Worm (Caenorhabditis elegans) whole organism, L4 larva: ENCODE results near the gene B0280.9.

Experiments
- D1046.2 ChIP-seq: fragments of 200-800 bp; sonication (Bioruptor generic); IDR thresholded peaks from 2 replicates; pipeline ENCODE4 v1.3.6; 2022; ENCODE audit warnings: missing genetic modification characterization, missing compliant biosample characterization
- F10B5.3 ChIP-seq: sonication (generic microtip); optimal IDR thresholded peaks from 2 replicates; lab custom pipeline; 2016; ENCODE audit warnings: mild to moderate bottlenecking, missing genetic modification characterization, missing compliant biosample characterization
- F26F4.8 ChIP-seq: fragments of 200-800 bp; sonication (Bioruptor generic); conservative IDR thresholded peaks from 2 replicates; pipeline ENCODE4 v1.3.6; 2022; ENCODE audit warnings: missing genetic modification characterization, missing compliant biosample characterization
- R02D3.7 ChIP-seq: fragments of 150-350 bp; sonication (generic microtip); optimal IDR thresholded peaks from 3 replicates; lab custom pipeline; 2014; ENCODE audit warnings: missing biosample characterization, missing genetic modification characterization
- Y105C5A.15 ChIP-seq: fragments of 200-800 bp; sonication (Bioruptor generic); IDR thresholded peaks from 2 replicates; pipeline ENCODE4 v1.3.6; 2022; ENCODE audit warnings: missing genetic modification characterization, missing compliant biosample characterization
- Y48G9A.11 ChIP-seq: fragments of 200-800 bp; sonication (Bioruptor generic); IDR thresholded peaks from 2 replicates; pipeline ENCODE4 v1.3.6; 2022; ENCODE audit warnings: missing genetic modification reagents, missing genetic modification characterization, missing compliant biosample characterization
- Y5F2A.4 ChIP-seq: fragments of 200-800 bp; sonication (Bioruptor generic); optimal IDR thresholded peaks from 2 replicates; lab custom pipeline; 2018; ENCODE audit warnings: mild to moderate bottlenecking, missing genetic modification characterization, missing compliant biosample characterization
- Y75B8A.6 ChIP-seq: fragments of 200-800 bp; sonication (Bioruptor generic); IDR thresholded peaks from 2 replicates; pipeline ENCODE4 v1.3.6; 2022; ENCODE audit warnings: missing genetic modification reagents, missing genetic modification characterization, missing compliant biosample characterization
- ZK337.2 ChIP-seq: fragments of 200-800 bp; sonication (Bioruptor generic); IDR thresholded peaks from 2 replicates; pipeline ENCODE4 v1.3.6; 2022; ENCODE audit warnings: missing genetic modification reagents, missing genetic modification characterization, missing compliant biosample characterization
- ZK546.5 ChIP-seq, 2 experiments: sonication (generic microtip); optimal IDR thresholded peaks; 2 replicates each; lab custom pipeline; 2017; ENCODE audit warnings: missing biosample characterization in 2 of 2, missing genetic modification characterization in 2 of 2
- aha-1 ChIP-seq: fragments of 150-350 bp; peaks from one replicate; lab custom pipeline; 2014; ENCODE audit warnings: missing biosample characterization, missing genetic modification characterization
- aly-2 ChIP-seq: sonication (generic microtip); optimal IDR thresholded peaks from 2 replicates; lab custom pipeline; 2018; ENCODE audit warnings: missing biosample characterization, missing genetic modification characterization
- ama-1 ChIP-seq: fragments of 150-350 bp; optimal IDR thresholded peaks from 2 replicates; lab custom pipeline; 2014; ENCODE audit warnings: inconsistent platforms, mixed read lengths
- ceh-20 ChIP-seq: fragments of 200-800 bp; sonication (Bioruptor generic); IDR thresholded peaks from 2 replicates; pipeline ENCODE4 v1.3.6; 2022; ENCODE audit warnings: missing genetic modification reagents, missing genetic modification characterization, missing compliant biosample characterization
- ceh-28 ChIP-seq: fragments of 150-350 bp; optimal IDR thresholded peaks from 2 replicates; lab custom pipeline; 2014; ENCODE audit warnings: missing biosample characterization, missing genetic modification reagents, missing genetic modification characterization
- ceh-32 ChIP-seq: sonication (generic microtip); optimal IDR thresholded peaks from 2 replicates; lab custom pipeline; 2016; ENCODE audit warnings: mild to moderate bottlenecking, missing genetic modification characterization, missing compliant biosample characterization; ENCODE audit not compliant: poor library complexity
- ces-1 ChIP-seq: fragments of 150-350 bp; sonication (generic microtip); optimal IDR thresholded peaks from 4 replicates; lab custom pipeline; 2014; ENCODE audit warnings: missing biosample characterization, missing genetic modification reagents, missing genetic modification characterization
- cey-2 ChIP-seq: sonication (generic microtip); optimal IDR thresholded peaks from 3 replicates; lab custom pipeline; 2017; ENCODE audit warnings: missing genetic modification characterization, mild to moderate bottlenecking, missing compliant biosample characterization, antibody characterized with exemption, borderline replicate concordance; ENCODE audit not compliant: insufficient read depth
- ctbp-1 ChIP-seq: fragments of 200-800 bp; sonication (Bioruptor generic); IDR thresholded peaks from 2 replicates; pipeline ENCODE4 v1.3.6; 2022; ENCODE audit warnings: missing genetic modification reagents, missing genetic modification characterization, missing compliant biosample characterization
- daf-19 ChIP-seq: fragments of 200-800 bp; sonication (Bioruptor generic); conservative IDR thresholded peaks from 2 replicates; pipeline ENCODE4 v1.3.6; 2022; ENCODE audit warnings: missing genetic modification characterization, missing compliant biosample characterization
- daf-8 ChIP-seq: fragments of 200-800 bp; sonication (Bioruptor generic); IDR thresholded peaks from 2 replicates; pipeline ENCODE4 v1.3.6; 2022; ENCODE audit warnings: missing genetic modification characterization, missing compliant biosample characterization
- dmd-8 ChIP-seq: fragments of 200-800 bp; sonication (Bioruptor generic); IDR thresholded peaks from 2 replicates; pipeline ENCODE4 v1.3.6; 2022; ENCODE audit warnings: missing genetic modification characterization, missing compliant biosample characterization
- dmd-9 ChIP-seq: fragments of 200-800 bp; sonication (Bioruptor generic); IDR thresholded peaks from 2 replicates; pipeline ENCODE4 v1.3.6; 2022; ENCODE audit warnings: missing genetic modification reagents, missing genetic modification characterization, missing compliant biosample characterization
- dpl-1 ChIP-seq: fragments of 150-350 bp; optimal IDR thresholded peaks from 2 replicates; lab custom pipeline; 2014; ENCODE audit warnings: missing biosample characterization, missing genetic modification reagents, missing genetic modification characterization
- duxl-1 ChIP-seq: sonication (generic microtip); optimal IDR thresholded peaks from 2 replicates; lab custom pipeline; 2016; ENCODE audit warnings: mild to moderate bottlenecking, missing genetic modification characterization, moderate library complexity, missing compliant biosample characterization; ENCODE audit not compliant: poor library complexity
- dve-1 ChIP-seq: sonication (generic microtip); optimal IDR thresholded peaks from 2 replicates; lab custom pipeline; 2017; ENCODE audit warnings: antibody characterized with exemption, mild to moderate bottlenecking, missing genetic modification characterization, missing compliant biosample characterization; ENCODE audit not compliant: insufficient read depth
- egl-27 ChIP-seq: sonication (generic microtip); optimal IDR thresholded peaks from 3 replicates; lab custom pipeline; 2017; ENCODE audit warnings: missing biosample characterization, missing genetic modification reagents, missing genetic modification characterization
- gei-8 ChIP-seq: fragments of 200-800 bp; sonication (Bioruptor generic); optimal IDR thresholded peaks from 2 replicates; lab custom pipeline; 2018; ENCODE audit warnings: mild to moderate bottlenecking, missing genetic modification characterization, missing compliant biosample characterization
- hif-1 ChIP-seq, 2 experiments: sonication (generic microtip); optimal IDR thresholded peaks; 2 replicates each; lab custom pipeline; 2016 to 2017; ENCODE audit warnings: missing compliant biosample characterization in 2 of 2, missing genetic modification characterization in 2 of 2, missing genetic modification reagents in 2 of 2, missing genotype in 2 of 2, mild to moderate bottlenecking in 1 of 2
- hlh-30 ChIP-seq: sonication (generic microtip); optimal IDR thresholded peaks from 2 replicates; lab custom pipeline; 2017; ENCODE audit warnings: antibody characterized with exemption, mild to moderate bottlenecking, missing genetic modification characterization, missing compliant biosample characterization; ENCODE audit not compliant: insufficient read depth
- hmg-1.1 ChIP-seq: fragments of 200-800 bp; sonication (Bioruptor generic); IDR thresholded peaks from 2 replicates; pipeline ENCODE4 v1.3.6; 2022; ENCODE audit warnings: missing genetic modification reagents, missing genetic modification characterization, missing compliant biosample characterization
- lin-1 ChIP-seq: fragments of 200-800 bp; sonication (Bioruptor generic); IDR thresholded peaks from 2 replicates; pipeline ENCODE4 v1.3.6; 2022; ENCODE audit warnings: missing genetic modification reagents, missing genetic modification characterization, missing compliant biosample characterization
- lin-38 ChIP-seq: fragments of 200-800 bp; sonication (Bioruptor generic); IDR thresholded peaks from 2 replicates; pipeline ENCODE4 v1.3.6; 2022; ENCODE audit warnings: missing genetic modification reagents, missing genetic modification characterization, missing compliant biosample characterization
- lsy-2 ChIP-seq, 2 experiments: fragments of 150-350 bp in 1 of 2; sonication (generic microtip) in 1 of 2; optimal IDR thresholded peaks; 2 replicates each; lab custom pipeline; 2014 to 2017; ENCODE audit warnings: missing biosample characterization in 2 of 2, missing genetic modification characterization in 2 of 2
- mdt-29 ChIP-seq: fragments of 200-800 bp; sonication (Bioruptor generic); IDR thresholded peaks from 2 replicates; pipeline ENCODE4 v1.3.6; 2022; ENCODE audit warnings: missing genetic modification reagents, missing genetic modification characterization, missing compliant biosample characterization
- nhr-11 ChIP-seq: fragments of 150-350 bp; optimal IDR thresholded peaks from 2 replicates; lab custom pipeline; 2014; ENCODE audit warnings: missing biosample characterization, missing genetic modification characterization
- nhr-237 ChIP-seq: sonication (generic microtip); optimal IDR thresholded peaks from 2 replicates; lab custom pipeline; 2017; ENCODE audit warnings: missing biosample characterization, missing genetic modification characterization
- nhr-48 ChIP-seq: sonication (generic microtip); optimal IDR thresholded peaks from 2 replicates; lab custom pipeline; 2016; ENCODE audit warnings: mild to moderate bottlenecking, missing genetic modification characterization, missing compliant biosample characterization
- pha-4 ChIP-seq, 2 experiments: fragments of 150-350 bp in 1 of 2; fragments of 200-800 bp in 1 of 2; sonication (Bioruptor generic) in 1 of 2; IDR thresholded peaks in 1 of 2; optimal IDR thresholded peaks in 1 of 2; 2 replicates each; pipeline versions ENCODE4 v1.3.6 to Lab custom; 2014 to 2022; ENCODE audit warnings: missing genetic modification characterization in 2 of 2, missing genetic modification reagents in 2 of 2, missing biosample characterization in 1 of 2, missing compliant biosample characterization in 1 of 2
- php-3 ChIP-seq: fragments of 200-800 bp; sonication (Bioruptor generic); IDR thresholded peaks from 2 replicates; pipeline ENCODE4 v1.3.6; 2022; ENCODE audit warnings: missing genetic modification reagents, missing genetic modification characterization, missing compliant biosample characterization
- rbr-2 ChIP-seq: sonication (generic microtip); optimal IDR thresholded peaks from 2 replicates; lab custom pipeline; 2016; ENCODE audit warnings: missing genotype, missing genetic modification characterization, missing compliant biosample characterization
- saeg-2 ChIP-seq: fragments of 200-800 bp; sonication (Bioruptor generic); IDR thresholded peaks from 2 replicates; pipeline ENCODE4 v1.3.6; 2022; ENCODE audit warnings: missing genetic modification reagents, missing genetic modification characterization, missing compliant biosample characterization
- spr-1 ChIP-seq: sonication (generic microtip); optimal IDR thresholded peaks from 2 replicates; lab custom pipeline; 2016; ENCODE audit warnings: mild to moderate bottlenecking, missing genetic modification characterization, missing compliant biosample characterization
- tra-1 ChIP-seq: fragments of 200-800 bp; sonication (Bioruptor generic); IDR thresholded peaks from 2 replicates; pipeline ENCODE4 v1.3.6; 2022; ENCODE audit warnings: missing genetic modification reagents, missing genetic modification characterization, missing compliant biosample characterization
- unc-62 ChIP-seq, 3 experiments: fragments of 150-350 bp in 1 of 3; sonication (generic microtip); optimal IDR thresholded peaks in 2 of 3; peaks in 1 of 3; 1 replicate in 1 of 3; 2 replicates in 2 of 3; lab custom pipeline; 2014 to 2017; ENCODE audit warnings: missing biosample characterization in 3 of 3, missing genetic modification characterization in 3 of 3, missing genetic modification reagents in 3 of 3, missing genotype in 1 of 3
- vab-7 ChIP-seq: fragments of 200-800 bp; sonication (Bioruptor generic); IDR thresholded peaks from 2 replicates; pipeline ENCODE4 v1.3.6; 2022; ENCODE audit warnings: missing genetic modification reagents, missing genetic modification characterization, missing compliant biosample characterization
- zag-1 ChIP-seq: fragments of 150-350 bp; optimal IDR thresholded peaks from 2 replicates; lab custom pipeline; 2014; ENCODE audit warnings: missing biosample characterization, missing genetic modification characterization
- ztf-7 ChIP-seq: fragments of 150-350 bp; optimal IDR thresholded peaks from 2 replicates; lab custom pipeline; 2014; ENCODE audit warnings: missing biosample characterization, missing genetic modification characterization

B0280.9 gene

ce11 chrIII:7116615-7117252, 6.0 kb downstream of the B0280.9 start (continued):
- TF ChIP-seq rbr-2: peak; percentile 34
- TF ChIP-seq dve-1 (tag; lab: Kevin White, UChicago): peak; percentile 90
- no peak for TF ChIP-seq saeg-2 (GFP tag; lab: Robert Waterston, UW)
- no peak for TF ChIP-seq ceh-28
- TF ChIP-seq daf-8 (GFP tag; lab: Robert Waterston, UW): no peak
- no peak for TF ChIP-seq pha-4 (GFP tag; IDR thresholded peaks at IDR 0.05; lab: Robert Waterston, UW)
- TF ChIP-seq pha-4 (tag; optimal IDR thresholded peaks at IDR 0.05; lab: Kevin White, UChicago): no peak
- peak; percentile 50 to 80 for TF ChIP-seq lsy-2 (tag; optimal IDR thresholded peaks at IDR 0.05; lab: Kevin White, UChicago)
- TF ChIP-seq dmd-8 (GFP tag; lab: Robert Waterston, UW): no peak
- no peak for TF ChIP-seq Y5F2A.4 (GFP tag; lab: Kevin White, UChicago)
- TF ChIP-seq hmg-1.1: peak; percentile 61
- TF ChIP-seq tra-1 (GFP tag; lab: Robert Waterston, UW): peak; percentile 46; the same call in 1 of the 2 replicates
- TF ChIP-seq ceh-20 (GFP tag; lab: Robert Waterston, UW): no peak
- no peak for TF ChIP-seq ZK337.2 (GFP tag; lab: Robert Waterston, UW)
- no peak for TF ChIP-seq zag-1
- no peak for TF ChIP-seq Y105C5A.15
- no peak for TF ChIP-seq dmd-9 (GFP tag; lab: Robert Waterston, UW)
- no peak for TF ChIP-seq daf-19 (GFP tag; lab: Robert Waterston, UW)
- no peak for TF ChIP-seq gei-8 (GFP tag; lab: Kevin White, UChicago)
- TF ChIP-seq ces-1 (GFP tag; lab: Kevin White, UChicago): no peak
- TF ChIP-seq ctbp-1: no peak
- no peak for TF ChIP-seq F10B5.3
- TF ChIP-seq vab-7 (GFP tag; lab: Robert Waterston, UW): no peak
- TF ChIP-seq nhr-11 (tag; lab: Kevin White, UChicago): peak; percentile 9
- TF ChIP-seq spr-1 (tag; lab: Kevin White, UChicago): no peak
- TF ChIP-seq mdt-29 (GFP tag; lab: Robert Waterston, UW): no peak
- TF ChIP-seq egl-27 (tag; lab: Kevin White, UChicago): no peak
- TF ChIP-seq duxl-1: no peak
- TF ChIP-seq cey-2: no peak
- TF ChIP-seq ZK546.5 (tag; optimal IDR thresholded peaks at IDR 0.05; lab: Kevin White, UChicago): no peak
- no peak for TF ChIP-seq R02D3.7 (tag; lab: Kevin White, UChicago)
- TF ChIP-seq hlh-30 (tag; lab: Kevin White, UChicago): peak; percentile 94
- TF ChIP-seq lin-1 (GFP tag; lab: Robert Waterston, UW): 0 out of 2 replicates have a peak, but pooled peaks have one; percentile 26
- TF ChIP-seq ama-1 (lab: Kevin White, UChicago): no peak
- no peak for TF ChIP-seq D1046.2 (GFP tag; lab: Robert Waterston, UW)
- no peak for TF ChIP-seq unc-62 (GFP tag; optimal IDR thresholded peaks at IDR 0.05 in 1 of 2; lab: Kevin White, UChicago)
- no peak for TF ChIP-seq unc-62 (tag; optimal IDR thresholded peaks at IDR 0.05; lab: Kevin White, UChicago)
- peak; percentile 33 for TF ChIP-seq nhr-48 (tag; lab: Kevin White, UChicago)
- no peak for TF ChIP-seq nhr-237 (tag; lab: Kevin White, UChicago)
- TF ChIP-seq lin-38 (GFP tag; lab: Robert Waterston, UW): peak; percentile 22
- TF ChIP-seq aha-1 (tag; lab: Kevin White, UChicago): peak; percentile 91
- TF ChIP-seq Y75B8A.6 (GFP tag; lab: Robert Waterston, UW): no peak
- no peak for TF ChIP-seq hif-1 (tag; optimal IDR thresholded peaks at IDR 0.05; lab: Kevin White, UChicago)
- no peak for TF ChIP-seq ceh-32 (tag; lab: Kevin White, UChicago)
- peak; percentile 47 for TF ChIP-seq dpl-1
- TF ChIP-seq F26F4.8 (GFP tag; lab: Robert Waterston, UW): no peak
- TF ChIP-seq aly-2: no peak
- TF ChIP-seq php-3 (GFP tag; lab: Robert Waterston, UW): no peak
- peak; percentile 16 for TF ChIP-seq ztf-7
- no peak for TF ChIP-seq Y48G9A.11
- TF ChIP-seq, all 104 proteins: peak for 28
